Worm (Caenorhabditis elegans): ENCODE measurements around the gene ZK637.14.

The ZK637.14 gene

DNA sequence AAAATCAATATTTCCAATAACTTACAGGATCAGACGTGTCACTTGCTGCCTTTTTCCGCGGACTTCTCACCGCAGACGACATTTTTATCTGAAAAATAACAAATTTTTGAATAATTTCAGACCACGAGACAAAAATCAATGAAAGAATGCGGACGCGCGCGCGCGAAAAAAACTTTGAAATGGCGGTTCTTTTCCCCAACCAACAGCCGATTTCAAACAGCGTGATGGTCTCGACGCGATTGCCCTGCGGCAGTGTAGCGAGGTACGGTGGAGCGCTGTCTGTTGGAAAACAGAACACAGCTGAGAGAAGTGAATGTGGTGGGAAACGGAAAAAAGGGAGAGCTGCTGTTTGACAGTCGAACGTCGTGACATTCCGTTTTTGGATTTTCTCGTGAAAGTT is 15.1 kb upstream of the ZK637.14 start, which contains the start of gene lin-9:
lin-9 (minus strand) TSS at position 88 of the 400 bp plus-strand sequence.
- no peak for TF ChIP-seq skn-1 (tag; optimal IDR thresholded peaks at IDR 0.05)
- no peak for TF ChIP-seq alr-1 (tag; optimal IDR thresholded peaks at IDR 0.05)
- no peak for TF ChIP-seq dmd-4 (tag; optimal IDR thresholded peaks at IDR 0.05)
- TF ChIP-seq aly-2 (tag; optimal IDR thresholded peaks at IDR 0.05), result peak; percentile 11
- TF ChIP-seq unc-39 (tag; optimal IDR thresholded peaks at IDR 0.05), result no peak
- no peak for TF ChIP-seq elt-1 (tag; optimal IDR thresholded peaks at IDR 0.05)
- TF ChIP-seq ztf-1 (GFP tag; conservative IDR thresholded peaks at IDR 0.05), result no peak
- TF ChIP-seq lin-13 (GFP tag; optimal IDR thresholded peaks at IDR 0.05), result peak; percentile 97
- TF ChIP-seq sem-4 (tag; optimal IDR thresholded peaks at IDR 0.05), result peak; percentile 91
- peak; percentile 86 for TF ChIP-seq egl-27 (tag; optimal IDR thresholded peaks at IDR 0.05)
- TF ChIP-seq ztf-4 (tag; optimal IDR thresholded peaks at IDR 0.05), result peak; percentile 94
- peak; percentile 57 to 83 for TF ChIP-seq mdl-1 (tag; optimal IDR thresholded peaks at IDR 0.05)
- TF ChIP-seq F13H6.1 (tag; optimal IDR thresholded peaks at IDR 0.05), result peak; percentile 96
- TF ChIP-seq nhr-11 (tag; optimal IDR thresholded peaks at IDR 0.05), result no peak
- TF ChIP-seq nhr-6 (tag; optimal IDR thresholded peaks at IDR 0.05), result peak; percentile 81
- peak; percentile 97 for TF ChIP-seq C34F6.9 (tag; optimal IDR thresholded peaks at IDR 0.05)
- peak; percentile 92 for TF ChIP-seq lin-11 (tag; optimal IDR thresholded peaks at IDR 0.05)
- peak; percentile 81 for TF ChIP-seq blmp-1 (tag; optimal IDR thresholded peaks at IDR 0.05; ENCODE audit: insufficient read depth)
- peak; percentile 98 for TF ChIP-seq unc-55 (GFP tag; optimal IDR thresholded peaks at IDR 0.05)
- TF ChIP-seq crh-2 (tag; optimal IDR thresholded peaks at IDR 0.05), result peak; percentile 97
- TF ChIP-seq gmeb-1 (tag; optimal IDR thresholded peaks at IDR 0.05), result peak; percentile 97
- peak; percentile 47 for TF ChIP-seq nhr-12 (tag; optimal IDR thresholded peaks at IDR 0.05)
- peak; percentile 78 for TF ChIP-seq ceh-82 (tag; optimal IDR thresholded peaks at IDR 0.05)
- peak; percentile 97 for TF ChIP-seq sma-9 (GFP tag; optimal IDR thresholded peaks at IDR 0.05)
- no peak for TF ChIP-seq sma-9 (tag; optimal IDR thresholded peaks at IDR 0.05)
- TF ChIP-seq sma-3 (GFP tag; optimal IDR thresholded peaks at IDR 0.05), result peak; percentile 95
- TF ChIP-seq mab-5 (tag; optimal IDR thresholded peaks at IDR 0.05), result peak; percentile 96
- peak; percentile 8 for TF ChIP-seq unc-62 (GFP tag; optimal IDR thresholded peaks at IDR 0.05)
- TF ChIP-seq ceh-16 (tag; optimal IDR thresholded peaks at IDR 0.05), result peak; percentile 73
- TF ChIP-seq zag-1 (tag; optimal IDR thresholded peaks at IDR 0.05), result peak; percentile 83
- peak; percentile 99 to 100 for TF ChIP-seq lsy-2 (tag; optimal IDR thresholded peaks at IDR 0.05)
- TF ChIP-seq lin-39 (tag; optimal IDR thresholded peaks at IDR 0.05), result peak; percentile 26
- TF ChIP-seq Y55F3AM.14 (GFP tag; optimal IDR thresholded peaks at IDR 0.05), result peak; percentile 89
- TF ChIP-seq ztf-11 (tag; optimal IDR thresholded peaks at IDR 0.05), result peak; percentile 25
- TF ChIP-seq nhr-10 (tag; optimal IDR thresholded peaks at IDR 0.05), result peak; percentile 80
- TF ChIP-seq fos-1 (tag; optimal IDR thresholded peaks at IDR 0.05), result peak; percentile 90
- no peak for TF ChIP-seq mbf-1 (tag; optimal IDR thresholded peaks at IDR 0.05)
- TF ChIP-seq nhr-23 (tag; optimal IDR thresholded peaks at IDR 0.05), result no peak
- TF ChIP-seq snpc-4 (tag; optimal IDR thresholded peaks at IDR 0.05), result peak; percentile 85
- peak; percentile 54 for TF ChIP-seq nhr-77 (tag; optimal IDR thresholded peaks at IDR 0.05)
- peak; percentile 87 for TF ChIP-seq nhr-129 (tag; optimal IDR thresholded peaks at IDR 0.05)
- peak; percentile 95 for TF ChIP-seq nhr-21 (tag; optimal IDR thresholded peaks at IDR 0.05)
- TF ChIP-seq ZK546.5 (tag; optimal IDR thresholded peaks at IDR 0.05), result peak; percentile 72
- no peak for TF ChIP-seq peb-1 (tag; optimal IDR thresholded peaks at IDR 0.05)
- TF ChIP-seq elt-3 (tag; optimal IDR thresholded peaks at IDR 0.05), result no peak
- peak; percentile 68 for TF ChIP-seq ama-1 (optimal IDR thresholded peaks at IDR 0.05)
- peak; percentile 74 for TF ChIP-seq R02D3.7 (tag; optimal IDR thresholded peaks at IDR 0.05)
- peak; percentile 55 for TF ChIP-seq nhr-237 (tag; optimal IDR thresholded peaks at IDR 0.05)
- peak; percentile 97 for TF ChIP-seq nhr-25 (tag; optimal IDR thresholded peaks at IDR 0.05)

All from whole organism, L2 larva.